Fruit fly (Drosophila melanogaster): ENCODE data around the gene CG9609.
A peak's percentile ranks its signal among the peaks of the same experiment; 100 is the strongest.

The CG9609 gene

dm6 chrX:16834259-16834658 is 47.5 kb upstream of the CG9609 start (continued):
- TF ChIP-seq sr (GFP tag; IDR thresholded peaks at IDR 0.05) (no peak), Abd-B (GFP tag; optimal IDR thresholded peaks at IDR 0.05) (peak; percentile 11), CG13123 (GFP tag; optimal IDR thresholded peaks at IDR 0.05) (no peak), Mrtf (GFP tag; IDR thresholded peaks at IDR 0.05) (no peak), pho (GFP tag; optimal IDR thresholded peaks at IDR 0.05) (peak; percentile 23), CG8089 (GFP tag; optimal IDR thresholded peaks at IDR 0.05) (no peak), CG4617 (GFP tag; optimal IDR thresholded peaks at IDR 0.05; ENCODE audit: borderline replicate concordance) (no peak), H15 (GFP tag; IDR thresholded peaks at IDR 0.05) (no peak), CG31441 (GFP tag; IDR thresholded peaks at IDR 0.05) (peak; percentile 54), tll (GFP tag; optimal IDR thresholded peaks at IDR 0.05) (no peak), CG17328 (GFP tag; IDR thresholded peaks at IDR 0.05) (0 out of 2 replicates have a peak, but pooled peaks have one; percentile 14), Optix (GFP tag; IDR thresholded peaks at IDR 0.05) (no peak), CG1647 (GFP tag; optimal IDR thresholded peaks at IDR 0.05) (no peak), ftz-f1 (GFP tag; optimal IDR thresholded peaks at IDR 0.05) (no peak), twi (tag; optimal IDR thresholded peaks at IDR 0.05) (peak; percentile 9), emc (GFP tag; optimal IDR thresholded peaks at IDR 0.05) (no peak), dati (GFP tag; IDR thresholded peaks at IDR 0.05) (no peak), CG4360 (GFP tag; IDR thresholded peaks at IDR 0.05) (no peak), CG11696 (GFP tag; IDR thresholded peaks at IDR 0.05) (no peak), ttk (GFP tag; IDR thresholded peaks at IDR 0.05) (peak; percentile 44; the same call in 1 of the 2 replicates), CG16815 (GFP tag; optimal IDR thresholded peaks at IDR 0.05) (no peak), maf-S (GFP tag; optimal IDR thresholded peaks at IDR 0.05) (no peak), ems (GFP tag; optimal IDR thresholded peaks at IDR 0.05) (no peak), ara (GFP tag; IDR thresholded peaks at IDR 0.05) (no peak), CG13775 (GFP tag; optimal IDR thresholded peaks at IDR 0.05) (no peak), CG32767 (GFP tag; IDR thresholded peaks at IDR 0.05) (0 out of 2 replicates have a peak, but pooled peaks have one; percentile 35), ssp (GFP tag; IDR thresholded peaks at IDR 0.05) (no peak), CG31365 (tag; optimal IDR thresholded peaks at IDR 0.05) (no peak), eve (GFP tag; optimal IDR thresholded peaks at IDR 0.05) (peak in 1 of 2 experiments; percentile 66), CG31224 (GFP tag; IDR thresholded peaks at IDR 0.05) (no peak), tgo (GFP tag; IDR thresholded peaks at IDR 0.05) (peak; percentile 56), ERR (GFP tag; optimal IDR thresholded peaks at IDR 0.05) (no peak), p53 (GFP tag; optimal IDR thresholded peaks at IDR 0.05) (no peak), CG10979 (tag; optimal IDR thresholded peaks at IDR 0.05) (peak; percentile 29), CG6765 (GFP tag; optimal IDR thresholded peaks at IDR 0.05) (no peak), CG7928 (GFP tag; optimal IDR thresholded peaks at IDR 0.05) (no peak), crol (GFP tag; IDR thresholded peaks at IDR 0.05) (no peak), CG17912 (GFP tag; optimal IDR thresholded peaks at IDR 0.05) (no peak), CG18599 (GFP tag; optimal IDR thresholded peaks at IDR 0.05) (peak; percentile 13), CG8944 (GFP tag; optimal IDR thresholded peaks at IDR 0.05) (peak; percentile 18), CG4730 (GFP tag; IDR thresholded peaks at IDR 0.05) (0 out of 2 replicates have a peak, but pooled peaks have one; percentile 36), MTF-1 (GFP tag; optimal IDR thresholded peaks at IDR 0.05; ENCODE audit: borderline replicate concordance) (no peak), CG7556 (GFP tag; optimal IDR thresholded peaks at IDR 0.05) (peak; percentile 51), GATAe (GFP tag; conservative IDR thresholded peaks at IDR 0.05) (no peak), so (GFP tag; IDR thresholded peaks at IDR 0.05) (peak; percentile 41; the same call in 1 of the 3 replicates), CG34224 (GFP tag; IDR thresholded peaks at IDR 0.05; ENCODE audit: partially characterized antibody) (no peak), corto (GFP tag; optimal IDR thresholded peaks at IDR 0.05) (no peak), Sox100B (GFP tag; optimal IDR thresholded peaks at IDR 0.05) (peak; percentile 32), Dfd (GFP tag; optimal IDR thresholded peaks at IDR 0.05) (no peak), danr (GFP tag; IDR thresholded peaks at IDR 0.05) (no peak), zf30C (GFP tag; optimal IDR thresholded peaks at IDR 0.05) (no peak), CG10543 (GFP tag; optimal IDR thresholded peaks at IDR 0.05) (peak; percentile 29)
